Worm (Caenorhabditis elegans) whole organism, young adult: ENCODE data around the gene C47D12.5.

Experiments
- B0019.2 ChIP-seq: fragments of 200-800 bp; sonication (Bioruptor generic); conservative IDR thresholded peaks from 2 replicates; pipeline ENCODE4 v1.3.6; 2022; ENCODE audit warnings: missing genetic modification reagents, missing genetic modification characterization, missing compliant biosample characterization
- B0261.1 ChIP-seq: sonication (generic microtip); optimal IDR thresholded peaks from 2 replicates; lab custom pipeline; 2016; ENCODE audit warnings: mild to moderate bottlenecking, missing genetic modification characterization, moderate library complexity, missing compliant biosample characterization
- B0336.3 ChIP-seq: fragments of 200-800 bp; sonication (Bioruptor generic); IDR thresholded peaks from 2 replicates; pipeline ENCODE4 v1.3.6; 2022; ENCODE audit warnings: missing genetic modification characterization, missing compliant biosample characterization
- C17E4.6 ChIP-seq: fragments of 200-800 bp; sonication (Bioruptor generic); IDR thresholded peaks from 2 replicates; pipeline ENCODE4 v1.3.6; 2022; ENCODE audit warnings: missing genetic modification reagents, missing genetic modification characterization, missing compliant biosample characterization
- D2030.7 ChIP-seq: fragments of 200-800 bp; sonication (Bioruptor generic); IDR thresholded peaks from 2 replicates; pipeline ENCODE4 v1.3.6; 2022; ENCODE audit warnings: missing genetic modification reagents, missing genetic modification characterization, missing compliant biosample characterization
- F33H1.4 ChIP-seq: fragments of 200-800 bp; sonication (Bioruptor generic); IDR thresholded peaks from 2 replicates; pipeline ENCODE4 v1.3.6; 2022; ENCODE audit warnings: missing genetic modification reagents, missing genetic modification characterization, missing compliant biosample characterization
- F52B5.7 ChIP-seq: sonication (generic microtip); optimal IDR thresholded peaks from 2 replicates; lab custom pipeline; 2016; ENCODE audit warnings: mild to moderate bottlenecking, missing genetic modification characterization, missing compliant biosample characterization
- Y56A3A.18 ChIP-seq: fragments of 200-800 bp; sonication (Bioruptor generic); IDR thresholded peaks from 2 replicates; pipeline ENCODE4 v1.3.6; 2022; ENCODE audit warnings: missing genetic modification reagents, missing genetic modification characterization, missing compliant biosample characterization
- athp-1 ChIP-seq: sonication (generic microtip); optimal IDR thresholded peaks from 2 replicates; lab custom pipeline; 2017; ENCODE audit warnings: mild to moderate bottlenecking, missing genetic modification characterization, missing compliant biosample characterization
- attf-3 ChIP-seq: fragments of 200-800 bp; sonication (Bioruptor generic); conservative IDR thresholded peaks from 2 replicates; pipeline ENCODE4 v1.3.6; 2022; ENCODE audit warnings: missing genetic modification reagents, missing genetic modification characterization, missing compliant biosample characterization
- attf-5 ChIP-seq: fragments of 200-800 bp; sonication (Bioruptor generic); optimal IDR thresholded peaks from 2 replicates; lab custom pipeline; 2018; ENCODE audit warnings: mild to moderate bottlenecking, missing genetic modification characterization, missing compliant biosample characterization
- bed-2 ChIP-seq: fragments of 200-800 bp; sonication (Bioruptor generic); IDR thresholded peaks from 2 replicates; pipeline ENCODE4 v1.3.6; 2022; ENCODE audit warnings: missing genetic modification reagents, missing genetic modification characterization, missing compliant biosample characterization
- cebp-1 ChIP-seq, 2 experiments: fragments of 200-800 bp in 1 of 2; sonication (Bioruptor generic) in 1 of 2; sonication (generic microtip) in 1 of 2; IDR thresholded peaks in 1 of 2; optimal IDR thresholded peaks in 1 of 2; 2 replicates each; pipeline versions ENCODE4 v1.3.6 to Lab custom; 2017 to 2022; ENCODE audit warnings: missing compliant biosample characterization in 2 of 2, missing genetic modification characterization in 2 of 2, mild to moderate bottlenecking in 1 of 2, missing genetic modification reagents in 1 of 2, moderate library complexity in 1 of 2
- ceh-100 ChIP-seq: fragments of 200-800 bp; sonication (Bioruptor generic); IDR thresholded peaks from 2 replicates; pipeline ENCODE4 v1.3.6; 2022; ENCODE audit warnings: missing genetic modification reagents, missing genetic modification characterization, missing compliant biosample characterization
- ceh-91 ChIP-seq: fragments of 200-800 bp; sonication (Bioruptor generic); IDR thresholded peaks from 2 replicates; pipeline ENCODE4 v1.3.6; 2022; ENCODE audit warnings: missing genetic modification reagents, missing genetic modification characterization, missing compliant biosample characterization
- dox-1 ChIP-seq: fragments of 200-800 bp; sonication (Bioruptor generic); IDR thresholded peaks from 2 replicates; pipeline ENCODE4 v1.3.6; 2022; ENCODE audit warnings: missing genetic modification reagents, missing genetic modification characterization, missing compliant biosample characterization
- dpl-1 ChIP-seq: fragments of 150-350 bp; optimal IDR thresholded peaks from 2 replicates; lab custom pipeline; 2014; ENCODE audit warnings: missing biosample characterization, missing genetic modification reagents, missing genetic modification characterization
- efl-1 ChIP-seq: fragments of 150-350 bp; optimal IDR thresholded peaks from 2 replicates; lab custom pipeline; 2014; ENCODE audit warnings: missing biosample characterization, missing genetic modification reagents, missing genetic modification characterization
- egrh-3 ChIP-seq: fragments of 200-800 bp; sonication (Bioruptor generic); IDR thresholded peaks from 2 replicates; pipeline ENCODE4 v1.3.6; 2022; ENCODE audit warnings: missing genetic modification reagents, missing genetic modification characterization, missing compliant biosample characterization
- hlh-12 ChIP-seq: sonication (generic microtip); optimal IDR thresholded peaks from 2 replicates; lab custom pipeline; 2016; ENCODE audit warnings: missing genetic modification characterization, missing compliant biosample characterization
- hmg-1.2 ChIP-seq: fragments of 200-800 bp; sonication (Bioruptor generic); IDR thresholded peaks from 2 replicates; pipeline ENCODE4 v1.3.6; 2022; ENCODE audit warnings: missing genetic modification reagents, missing genetic modification characterization, missing compliant biosample characterization
- hsf-1 ChIP-seq: fragments of 200-800 bp; sonication (Bioruptor generic); IDR thresholded peaks from 2 replicates; pipeline ENCODE4 v1.3.6; 2022; ENCODE audit warnings: missing genetic modification reagents, missing genetic modification characterization, missing compliant biosample characterization
- lin-26 ChIP-seq: fragments of 200-800 bp; sonication (Bioruptor generic); IDR thresholded peaks from 2 replicates; pipeline ENCODE4 v1.3.6; 2022; ENCODE audit warnings: missing genetic modification reagents, missing genetic modification characterization, missing compliant biosample characterization
- lin-35 ChIP-seq, 3 experiments: fragments of 150-350 bp in 2 of 3; sonication (generic microtip) in 1 of 3; optimal IDR thresholded peaks; 2 replicates each; lab custom pipeline; 2014 to 2018; ENCODE audit warnings: missing biosample characterization in 3 of 3, missing genetic modification characterization in 3 of 3, missing genetic modification reagents in 3 of 3
- lin-54 ChIP-seq: fragments of 200-800 bp; sonication (Bioruptor generic); optimal IDR thresholded peaks from 2 replicates; lab custom pipeline; 2018; ENCODE audit warnings: mild to moderate bottlenecking, missing genetic modification characterization, missing compliant biosample characterization
- lsl-1 ChIP-seq: fragments of 200-800 bp; sonication (Bioruptor generic); optimal IDR thresholded peaks from 2 replicates; lab custom pipeline; 2018; ENCODE audit warnings: mild to moderate bottlenecking, missing genetic modification characterization, moderate library complexity, missing compliant biosample characterization
- madf-10 ChIP-seq: sonication (generic microtip); optimal IDR thresholded peaks from 2 replicates; lab custom pipeline; 2016; ENCODE audit warnings: mild to moderate bottlenecking, missing genetic modification characterization, missing compliant biosample characterization
- madf-3 ChIP-seq: fragments of 200-800 bp; sonication (Bioruptor generic); IDR thresholded peaks from 2 replicates; pipeline ENCODE4 v1.3.6; 2022; ENCODE audit warnings: missing genetic modification reagents, missing genetic modification characterization, missing compliant biosample characterization
- madf-6 ChIP-seq: fragments of 200-800 bp; sonication (Bioruptor generic); IDR thresholded peaks from 2 replicates; pipeline ENCODE4 v1.3.6; 2022; ENCODE audit warnings: missing genetic modification reagents, missing genetic modification characterization, missing compliant biosample characterization
- madf-8 ChIP-seq: fragments of 200-800 bp; sonication (Bioruptor generic); conservative IDR thresholded peaks from 2 replicates; pipeline ENCODE4 v1.3.6; 2022; ENCODE audit warnings: missing genetic modification reagents, missing genetic modification characterization, missing compliant biosample characterization
- mcd-1 ChIP-seq: fragments of 200-800 bp; sonication (Bioruptor generic); IDR thresholded peaks from 2 replicates; pipeline ENCODE4 v1.3.6; 2022; ENCODE audit warnings: missing genetic modification reagents, missing genetic modification characterization, missing compliant biosample characterization
- mes-4 ChIP-seq: sonication (generic microtip); optimal IDR thresholded peaks from 2 replicates; lab custom pipeline; 2016; ENCODE audit warnings: missing genotype, missing genetic modification characterization, missing compliant biosample characterization
- nhr-80 ChIP-seq: sonication (generic microtip); optimal IDR thresholded peaks from 2 replicates; lab custom pipeline; 2016; ENCODE audit warnings: missing genetic modification characterization, missing compliant biosample characterization
- snpc-1.1 ChIP-seq: sonication (generic microtip); optimal IDR thresholded peaks from 2 replicates; lab custom pipeline; 2017; ENCODE audit warnings: missing genetic modification characterization, mild to moderate bottlenecking, missing compliant biosample characterization, antibody characterized with exemption, moderate library complexity, missing genotype, missing genetic modification reagents; ENCODE audit not compliant: insufficient read depth
- snpc-1.3 ChIP-seq: sonication (generic microtip); optimal IDR thresholded peaks from 2 replicates; lab custom pipeline; 2017; ENCODE audit warnings: missing genetic modification characterization, mild to moderate bottlenecking, missing compliant biosample characterization, antibody characterized with exemption, moderate library complexity, missing genotype, missing genetic modification reagents; ENCODE audit not compliant: insufficient read depth
- snpc-3.4 ChIP-seq: sonication (generic microtip); optimal IDR thresholded peaks from 2 replicates; lab custom pipeline; 2017; ENCODE audit warnings: missing genetic modification characterization, mild to moderate bottlenecking, missing compliant biosample characterization, antibody characterized with exemption, moderate library complexity, missing genotype, missing genetic modification reagents
- snpc-4 ChIP-seq, 5 experiments: fragments of 150-350 bp in 1 of 5; sonication (generic microtip) in 4 of 5; optimal IDR thresholded peaks; 2 replicates each; lab custom pipeline; 2014 to 2018; ENCODE audit warnings: missing genetic modification characterization in 5 of 5, missing biosample characterization in 3 of 5, antibody characterized with exemption in 2 of 5, mild to moderate bottlenecking in 2 of 5, missing compliant biosample characterization in 2 of 5, missing genotype in 2 of 5, moderate library complexity in 2 of 5, missing genetic modification reagents in 1 of 5
- tbp1 ChIP-seq: fragments of 200-800 bp; sonication (Bioruptor generic); optimal IDR thresholded peaks from 2 replicates; lab custom pipeline; 2018; ENCODE audit warnings: mild to moderate bottlenecking, missing genetic modification characterization, missing compliant biosample characterization
- unc-130 ChIP-seq: sonication (generic microtip); optimal IDR thresholded peaks from 2 replicates; lab custom pipeline; 2016; ENCODE audit warnings: missing genetic modification reagents, missing genetic modification characterization, missing compliant biosample characterization
- xnd-1 ChIP-seq: sonication (generic microtip); optimal IDR thresholded peaks from 2 replicates; lab custom pipeline; 2016; ENCODE audit warnings: missing genotype, missing genetic modification reagents, missing genetic modification characterization, missing compliant biosample characterization
- zfh-2 ChIP-seq: fragments of 200-800 bp; sonication (Bioruptor generic); conservative IDR thresholded peaks from 2 replicates; pipeline ENCODE4 v1.3.6; 2022; ENCODE audit warnings: missing genetic modification reagents, missing genetic modification characterization, missing compliant biosample characterization
- zim-3 ChIP-seq: sonication (generic microtip); optimal IDR thresholded peaks from 2 replicates; lab custom pipeline; 2017; ENCODE audit warnings: mild to moderate bottlenecking, missing genetic modification characterization, moderate library complexity, missing compliant biosample characterization
- ztf-18 ChIP-seq: sonication (generic microtip); optimal IDR thresholded peaks from 2 replicates; lab custom pipeline; 2016; ENCODE audit warnings: missing genotype, mild to moderate bottlenecking, missing genetic modification characterization, missing compliant biosample characterization

The C47D12.5 gene

ce11 chrII:11726470-11727106, 41.5 kb upstream of the C47D12.5 start, which contains the start of gene F13D12.5:
TSS of gene F13D12.5 (plus strand) at chrII:11726814.
- TF ChIP-seq F52B5.7 (tag; lab: Kevin White, UChicago) (no peak), B0261.1 (tag; lab: Kevin White, UChicago) (no peak), madf-8 (GFP tag; lab: Robert Waterston, UW) (peak; percentile 89), attf-3 (GFP tag; lab: Robert Waterston, UW) (peak; percentile 51), egrh-3 (GFP tag; lab: Robert Waterston, UW) (peak; percentile 86), snpc-3.4 (peak; percentile 71), mcd-1 (GFP tag; lab: Robert Waterston, UW) (peak; percentile 43; the same call in 1 of the 2 replicates), hlh-12 (no peak), dpl-1 (GFP tag; lab: Kevin White, UChicago) (peak; percentile 74), D2030.7 (GFP tag; lab: Robert Waterston, UW) (peak; percentile 86), attf-5 (GFP tag; lab: Kevin White, UChicago) (peak; percentile 7), dox-1 (GFP tag; lab: Robert Waterston, UW) (peak; percentile 43), lin-35 (GFP tag; optimal IDR thresholded peaks at IDR 0.05; lab: Kevin White, UChicago) (peak in 2 of 3 experiments; percentile 5 to 52), hmg-1.2 (GFP tag; lab: Robert Waterston, UW) (peak; percentile 18; the same call in 1 of the 2 replicates), ceh-91 (GFP tag; lab: Robert Waterston, UW) (peak; percentile 88), lin-26 (GFP tag; lab: Robert Waterston, UW) (0 out of 2 replicates have a peak, but pooled peaks have one; percentile 60), hsf-1 (peak; percentile 61; the same call in 1 of the 2 replicates), xnd-1 (tag; lab: Kevin White, UChicago) (peak; percentile 82), madf-3 (GFP tag; lab: Robert Waterston, UW) (peak; percentile 39; the same call in 1 of the 2 replicates), efl-1 (GFP tag; lab: Kevin White, UChicago) (peak; percentile 88), B0019.2 (GFP tag; lab: Robert Waterston, UW) (peak; percentile 35; the same call in 1 of the 2 replicates), ceh-100 (GFP tag; lab: Robert Waterston, UW) (no peak), B0336.3 (GFP tag; lab: Robert Waterston, UW) (no peak; the same call in 1 of the 2 replicates), mes-4 (tag; lab: Kevin White, UChicago) (no peak), madf-10 (no peak), lin-54 (GFP tag; lab: Kevin White, UChicago) (peak; percentile 84), F33H1.4 (GFP tag; lab: Robert Waterston, UW) (peak; percentile 95), zim-3 (tag; lab: Kevin White, UChicago) (peak; percentile 44), madf-6 (peak; percentile 94), snpc-1.3 (peak; percentile 23), zfh-2 (GFP tag; lab: Robert Waterston, UW) (peak; percentile 87), snpc-1.1 (peak; percentile 38), ztf-18 (peak; percentile 6), athp-1 (tag; lab: Kevin White, UChicago) (peak; percentile 32), snpc-4 (GFP tag; optimal IDR thresholded peaks at IDR 0.05; lab: Kevin White, UChicago) (no peak), snpc-4 (tag; optimal IDR thresholded peaks at IDR 0.05; lab: Kevin White, UChicago) (peak in 1 of 4 experiments; percentile 1), bed-2 (GFP tag; lab: Robert Waterston, UW) (no peak), nhr-80 (tag; lab: Kevin White, UChicago) (no peak), Y56A3A.18 (GFP tag; lab: Robert Waterston, UW) (0 out of 2 replicates have a peak, but pooled peaks have one; percentile 40), C17E4.6 (GFP tag; lab: Robert Waterston, UW) (0 out of 2 replicates have a peak, but pooled peaks have one; percentile 9), tbp1 (peak; percentile 2), unc-130 (peak; percentile 37), lsl-1 (peak; percentile 94), cebp-1 (GFP tag; IDR thresholded peaks at IDR 0.05; lab: Robert Waterston, UW) (no peak), cebp-1 (tag; optimal IDR thresholded peaks at IDR 0.05; lab: Kevin White, UChicago) (peak; percentile 14)
- TF ChIP-seq, all 124 proteins: peak for 34
